Worm (Caenorhabditis elegans) whole organism, late embryonic: ENCODE data around the gene Y11D7A.19.

Experiments
- dmd-4 ChIP-seq: sonication (generic microtip); optimal IDR thresholded peaks from 2 replicates; lab custom pipeline; 2016; ENCODE audit warnings: borderline replicate concordance, missing genetic modification characterization, missing compliant biosample characterization
- rnt-1 ChIP-seq: sonication (generic microtip); optimal IDR thresholded peaks from 2 replicates; lab custom pipeline; 2016; ENCODE audit warnings: missing genetic modification characterization, missing compliant biosample characterization
- sox-4 ChIP-seq: sonication (generic microtip); optimal IDR thresholded peaks from 2 replicates; lab custom pipeline; 2017; ENCODE audit warnings: mild to moderate bottlenecking, missing genetic modification characterization, inconsistent platforms, missing compliant biosample characterization
- tbx-2 ChIP-seq: sonication (generic microtip); optimal IDR thresholded peaks from 2 replicates; lab custom pipeline; 2016; ENCODE audit warnings: missing genetic modification characterization, missing compliant biosample characterization

DNA sequence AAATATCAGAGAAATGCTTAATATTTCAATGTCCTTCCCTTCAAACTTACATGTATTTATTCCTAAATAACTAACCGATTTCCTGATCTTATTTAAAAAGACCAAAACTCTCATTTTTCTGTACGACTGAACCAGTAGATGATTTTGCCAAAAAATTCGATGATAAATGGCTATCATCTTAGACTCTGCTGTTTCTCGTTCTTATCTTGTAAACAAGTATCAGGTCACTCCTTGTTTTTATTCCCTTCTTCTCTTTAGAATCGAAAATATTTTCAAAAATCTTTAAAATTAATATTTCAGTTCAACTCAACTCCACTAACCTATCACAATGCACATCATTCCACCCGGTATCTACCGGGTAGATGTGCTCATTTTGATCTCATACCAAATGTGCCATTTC, 48.9 kb downstream of the Y11D7A.19 start, which contains the start of gene C46C2.2:
- TF ChIP-seq rnt-1, result no peak
- TF ChIP-seq tbx-2 (tag; lab: Kevin White, UChicago), result no peak
- no peak for TF ChIP-seq sox-4 (tag; lab: Kevin White, UChicago)
- TF ChIP-seq dmd-4 (tag; lab: Kevin White, UChicago), result no peak
